Fruit fly (Drosophila melanogaster) whole organism, embryonic: ENCODE results near the gene CG7227.

Source experiments
- Atf6 ChIP-seq: fragments of 200-800 bp; sonication (Bioruptor generic); IDR thresholded peaks from 2 replicates; pipeline ENCODE4 v1.3.6; 2022; ENCODE audit warnings: missing biosample characterization, missing genetic modification characterization
- CG10209 ChIP-seq: fragments of 200-800 bp; sonication (Bioruptor generic); optimal IDR thresholded peaks from 3 replicates; lab custom pipeline; 2017; ENCODE audit warnings: missing biosample characterization, mild to moderate bottlenecking, missing genetic modification characterization, missing genetic modification reagents
- CG10274 ChIP-seq: fragments of 200-800 bp; sonication (Bioruptor generic); optimal IDR thresholded peaks from 3 replicates; lab custom pipeline; 2017; ENCODE audit warnings: missing biosample characterization, mild to moderate bottlenecking, missing genetic modification characterization
- CG10543 ChIP-seq: fragments of 200-800 bp; sonication (Bioruptor generic); optimal IDR thresholded peaks from 3 replicates; lab custom pipeline; 2017; ENCODE audit warnings: missing biosample characterization, mild to moderate bottlenecking, missing genetic modification characterization, moderate library complexity
- CG12155 ChIP-seq: fragments of 200-800 bp; sonication (Bioruptor generic); optimal IDR thresholded peaks from 3 replicates; lab custom pipeline; 2016; ENCODE audit warnings: missing biosample characterization, missing genetic modification characterization
- CG12659 ChIP-seq: fragments of 200-800 bp; sonication (Bioruptor generic); optimal IDR thresholded peaks from 3 replicates; lab custom pipeline; 2017; ENCODE audit warnings: mild to moderate bottlenecking, missing biosample characterization, missing genetic modification reagents, missing genetic modification characterization
- CG13624 ChIP-seq: fragments of 200-800 bp; sonication (Bioruptor generic); optimal IDR thresholded peaks from 2 replicates; lab custom pipeline; 2016; ENCODE audit warnings: missing biosample characterization, missing genetic modification characterization
- CG13775 ChIP-seq: fragments of 200-800 bp; sonication (Bioruptor generic); optimal IDR thresholded peaks from 3 replicates; lab custom pipeline; 2017; ENCODE audit warnings: missing biosample characterization, mild to moderate bottlenecking, missing genetic modification characterization
- CG14860 ChIP-seq: fragments of 200-800 bp; sonication (Bioruptor generic); IDR thresholded peaks from 3 replicates; pipeline ENCODE4 v1.3.6; 2022; ENCODE audit warnings: missing biosample characterization, missing genetic modification characterization; ENCODE audit not compliant: partially characterized antibody
- CG1529 ChIP-seq: fragments of 200-800 bp; sonication (Bioruptor generic); optimal IDR thresholded peaks from 3 replicates; lab custom pipeline; 2018; ENCODE audit warnings: missing biosample characterization, missing genetic modification characterization
- CG16863 ChIP-seq: fragments of 200-800 bp; sonication (Bioruptor generic); optimal IDR thresholded peaks from 3 replicates; lab custom pipeline; 2016; ENCODE audit warnings: missing biosample characterization, missing genetic modification characterization
- CG17361 ChIP-seq: fragments of 200-800 bp; sonication (Bioruptor generic); IDR thresholded peaks from 3 replicates; pipeline ENCODE4 v1.3.6; 2022; ENCODE audit warnings: missing biosample characterization, missing genetic modification characterization
- CG18599 ChIP-seq: fragments of 200-800 bp; sonication (Bioruptor generic); optimal IDR thresholded peaks from 3 replicates; lab custom pipeline; 2017; ENCODE audit warnings: missing biosample characterization, missing genetic modification characterization, mild to moderate bottlenecking, moderate library complexity, missing genetic modification reagents
- CG18619 ChIP-seq: fragments of 200-800 bp; sonication (Bioruptor generic); optimal IDR thresholded peaks from 3 replicates; lab custom pipeline; 2017; ENCODE audit warnings: missing biosample characterization, mild to moderate bottlenecking, missing genetic modification characterization
- CG2120 ChIP-seq: fragments of 200-800 bp; sonication (Bioruptor generic); optimal IDR thresholded peaks from 3 replicates; lab custom pipeline; 2016; ENCODE audit warnings: missing biosample characterization, missing genetic modification characterization
- CG2678 ChIP-seq: fragments of 200-800 bp; sonication (Bioruptor generic); optimal IDR thresholded peaks from 3 replicates; lab custom pipeline; 2019; ENCODE audit warnings: missing biosample characterization, mild to moderate bottlenecking, missing genetic modification characterization, moderate library complexity
- CG31224 ChIP-seq: fragments of 200-800 bp; sonication (Bioruptor generic); IDR thresholded peaks from 2 replicates; pipeline ENCODE4 v1.3.6; 2022; ENCODE audit warnings: missing biosample characterization, missing genetic modification characterization
- CG34224 ChIP-seq: fragments of 200-800 bp; sonication (Bioruptor generic); IDR thresholded peaks from 3 replicates; pipeline ENCODE4 v1.3.6; 2022; ENCODE audit warnings: missing biosample characterization, missing genetic modification characterization; ENCODE audit not compliant: partially characterized antibody
- CG34376 ChIP-seq: fragments of 200-800 bp; sonication (Bioruptor generic); optimal IDR thresholded peaks from 2 replicates; lab custom pipeline; 2018; ENCODE audit warnings: missing biosample characterization, mild to moderate bottlenecking, missing genetic modification characterization
- CG4282 ChIP-seq: fragments of 200-800 bp; sonication (Bioruptor generic); optimal IDR thresholded peaks from 2 replicates; lab custom pipeline; 2016; ENCODE audit warnings: missing biosample characterization, missing genetic modification characterization
- CG6765 ChIP-seq: fragments of 200-800 bp; sonication (Bioruptor generic); optimal IDR thresholded peaks from 3 replicates; lab custom pipeline; 2017; ENCODE audit warnings: missing biosample characterization, mild to moderate bottlenecking, missing genetic modification characterization
- CG6854 ChIP-seq: fragments of 200-800 bp; sonication (Bioruptor generic); optimal IDR thresholded peaks from 3 replicates; lab custom pipeline; 2017; ENCODE audit warnings: missing biosample characterization, mild to moderate bottlenecking, missing genetic modification characterization
- CG7928 ChIP-seq: fragments of 200-800 bp; sonication (Bioruptor generic); optimal IDR thresholded peaks from 2 replicates; lab custom pipeline; 2017; ENCODE audit warnings: missing biosample characterization, mild to moderate bottlenecking, missing genetic modification characterization
- CG9727 ChIP-seq: fragments of 200-800 bp; sonication (Bioruptor generic); optimal IDR thresholded peaks from 3 replicates; lab custom pipeline; 2017; ENCODE audit warnings: missing biosample characterization, mild to moderate bottlenecking, missing genetic modification characterization
- D19B ChIP-seq: fragments of 200-800 bp; sonication (Bioruptor generic); optimal IDR thresholded peaks from 2 replicates; lab custom pipeline; 2017; ENCODE audit warnings: missing biosample characterization, mild to moderate bottlenecking, missing genetic modification characterization
- Dbx ChIP-seq: fragments of 200-800 bp; sonication (Bioruptor generic); IDR thresholded peaks from 3 replicates; pipeline ENCODE4 v1.3.6; 2022; ENCODE audit warnings: missing biosample characterization, missing genetic modification characterization
- HHEX ChIP-seq: fragments of 200-800 bp; sonication (Bioruptor generic); optimal IDR thresholded peaks from 3 replicates; lab custom pipeline; 2017; ENCODE audit warnings: missing biosample characterization, mild to moderate bottlenecking, missing genetic modification characterization, missing genetic modification reagents
- Hr39 ChIP-seq: fragments of >200 bp; optimal IDR thresholded peaks from 2 replicates; lab custom pipeline; 2017
- Hr78 ChIP-seq, 2 experiments: fragments of 200-800 bp in 1 of 2; fragments of >200 bp in 1 of 2; sonication (Bioruptor generic) in 1 of 2; optimal IDR thresholded peaks; 2 replicates each; lab custom pipeline; 2017 to 2019; ENCODE audit warnings: missing biosample characterization in 2 of 2, missing genetic modification characterization in 2 of 2, mild to moderate bottlenecking in 1 of 2, moderate library complexity in 1 of 2
- Meics ChIP-seq: fragments of 200-800 bp; sonication (Bioruptor generic); optimal IDR thresholded peaks from 2 replicates; lab custom pipeline; 2017; ENCODE audit warnings: missing biosample characterization, mild to moderate bottlenecking, missing genetic modification characterization
- NFAT ChIP-seq: fragments of 200-800 bp; sonication (Bioruptor generic); IDR thresholded peaks from 2 replicates; pipeline ENCODE4 v1.3.6; 2022; ENCODE audit warnings: missing biosample characterization, missing genetic modification characterization
- NfI ChIP-seq: fragments of 200-800 bp; sonication (Bioruptor generic); optimal IDR thresholded peaks from 3 replicates; lab custom pipeline; 2018; ENCODE audit warnings: missing biosample characterization, mild to moderate bottlenecking, missing genetic modification characterization, moderate library complexity
- Poxn ChIP-seq: fragments of 200-800 bp; sonication (Bioruptor generic); IDR thresholded peaks from 2 replicates; pipeline ENCODE4 v1.3.6; 2022; ENCODE audit warnings: missing biosample characterization, missing genetic modification characterization
- Sry-δ ChIP-seq: fragments of 200-800 bp; sonication (Bioruptor generic); optimal IDR thresholded peaks from 2 replicates; lab custom pipeline; 2016; ENCODE audit warnings: missing biosample characterization, missing genetic modification characterization
- bcd ChIP-seq: fragments of 200-800 bp; sonication (Bioruptor generic); optimal IDR thresholded peaks from 2 replicates; lab custom pipeline; 2017; ENCODE audit warnings: missing biosample characterization, mild to moderate bottlenecking, missing genetic modification characterization
- caup ChIP-seq: fragments of 200-800 bp; sonication (Bioruptor generic); optimal IDR thresholded peaks from 3 replicates; lab custom pipeline; 2017; ENCODE audit warnings: missing biosample characterization, mild to moderate bottlenecking, missing genetic modification characterization, moderate library complexity; ENCODE audit not compliant: severe bottlenecking
- chinmo ChIP-seq: fragments of 200-800 bp; sonication (Bioruptor generic); IDR thresholded peaks from 4 replicates; pipeline ENCODE4 v1.3.6; 2022; ENCODE audit warnings: missing biosample characterization, missing genetic modification characterization; ENCODE audit not compliant: partially characterized antibody
- crp ChIP-seq, 2 experiments: fragments of 200-800 bp; sonication (Bioruptor generic); optimal IDR thresholded peaks; 2 replicates in 1 of 2; 3 replicates in 1 of 2; lab custom pipeline; 2017; ENCODE audit warnings: missing biosample characterization in 2 of 2, missing genetic modification characterization in 2 of 2, mild to moderate bottlenecking in 1 of 2, moderate library complexity in 1 of 2
- cwo ChIP-seq: fragments of 200-800 bp; sonication (Bioruptor generic); optimal IDR thresholded peaks from 3 replicates; lab custom pipeline; 2017; ENCODE audit warnings: missing biosample characterization, missing genetic modification characterization, mild to moderate bottlenecking, moderate library complexity, missing genetic modification reagents
- fu2 ChIP-seq: fragments of 200-800 bp; sonication (Bioruptor generic); optimal IDR thresholded peaks from 2 replicates; lab custom pipeline; 2016; ENCODE audit warnings: missing biosample characterization, missing genetic modification characterization
- hb ChIP-seq: fragments of 200-800 bp; sonication (Bioruptor generic); IDR thresholded peaks from 3 replicates; pipeline ENCODE4 v1.3.6; 2022; ENCODE audit warnings: missing biosample characterization, missing genetic modification characterization; ENCODE audit not compliant: partially characterized antibody
- ind ChIP-seq: fragments of 200-800 bp; sonication (Bioruptor generic); optimal IDR thresholded peaks from 3 replicates; lab custom pipeline; 2016; ENCODE audit warnings: missing biosample characterization, missing genetic modification characterization
- lbe ChIP-seq: fragments of 200-800 bp; sonication (Bioruptor generic); optimal IDR thresholded peaks from 2 replicates; lab custom pipeline; 2016; ENCODE audit warnings: missing biosample characterization, mild to moderate bottlenecking, missing genetic modification characterization
- nom ChIP-seq: fragments of 200-800 bp; sonication (Bioruptor generic); optimal IDR thresholded peaks from 2 replicates; lab custom pipeline; 2017; ENCODE audit warnings: missing biosample characterization, missing genetic modification characterization, mild to moderate bottlenecking, moderate library complexity, missing genetic modification reagents
- pho ChIP-seq: fragments of 200-800 bp; sonication (Bioruptor generic); optimal IDR thresholded peaks from 2 replicates; lab custom pipeline; 2016; ENCODE audit warnings: missing biosample characterization, missing genetic modification characterization
- scrt ChIP-seq: fragments of 200-800 bp; sonication (Bioruptor generic); optimal IDR thresholded peaks from 2 replicates; lab custom pipeline; 2018; ENCODE audit warnings: missing biosample characterization, mild to moderate bottlenecking, missing genetic modification characterization, moderate library complexity
- slbo ChIP-seq: fragments of 200-800 bp; sonication (Bioruptor generic); IDR thresholded peaks from 2 replicates; pipeline ENCODE4 v1.3.6; 2022; ENCODE audit warnings: missing biosample characterization, missing genetic modification characterization
- zfh2 ChIP-seq: fragments of 200-800 bp; sonication (Bioruptor generic); optimal IDR thresholded peaks from 2 replicates; lab custom pipeline; 2016; ENCODE audit warnings: missing biosample characterization, missing genetic modification characterization

Gene CG7227

DNA sequence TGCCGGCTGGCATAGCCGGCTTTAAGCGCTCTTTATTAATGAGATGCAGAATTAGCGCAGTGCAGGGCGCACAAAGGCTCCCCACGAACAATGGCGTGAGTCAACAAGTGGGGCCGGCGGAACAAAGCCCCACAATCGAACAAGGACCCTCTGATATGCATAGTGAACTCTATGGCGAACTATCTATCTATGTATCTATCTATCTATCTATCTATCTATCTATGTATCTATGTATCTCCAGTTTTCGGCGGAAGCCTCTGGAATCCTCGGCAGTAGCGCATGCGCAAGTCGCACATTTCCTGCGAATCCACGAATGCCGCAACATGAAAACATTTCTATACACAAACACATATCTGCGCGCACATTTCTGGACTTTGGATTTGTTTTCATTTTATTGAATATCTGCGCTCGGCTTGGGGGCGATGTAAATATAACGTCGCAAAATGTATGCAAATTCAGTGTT is 2.7 kb upstream of the CG7227 start (continued):
- TF ChIP-seq pho (GFP tag; lab: Kevin White, UChicago) (peak; percentile 70), Hr39 (lab: Kevin White, UChicago) (no peak), CG6765 (GFP tag; lab: Kevin White, UChicago) (peak; percentile 51), CG34376 (GFP tag; lab: Kevin White, UChicago) (peak; percentile 53), CG12155 (GFP tag; lab: Kevin White, UChicago) (peak; percentile 44), nom (GFP tag; lab: Kevin White, UChicago) (peak; percentile 98), ind (GFP tag; lab: Kevin White, UChicago) (peak; percentile 12), Poxn (GFP tag; lab: Robert Waterston, UW) (no peak), Hr78 (GFP tag; optimal IDR thresholded peaks at IDR 0.05; lab: Kevin White, UChicago) (no peak), CG18619 (peak; percentile 41), CG18599 (GFP tag; lab: Kevin White, UChicago) (peak; percentile 71), bcd (GFP tag; lab: Kevin White, UChicago) (peak; percentile 17), CG10543 (peak; percentile 25), CG13624 (GFP tag; lab: Kevin White, UChicago) (peak; percentile 50), CG10209 (peak; percentile 3), CG12659 (GFP tag; lab: Kevin White, UChicago) (peak; percentile 25), HHEX (GFP tag; lab: Kevin White, UChicago) (peak; percentile 9), CG17361 (GFP tag; lab: Robert Waterston, UW) (0 out of 3 replicates have a peak, but pooled peaks have one; percentile 23), cwo (peak; percentile 31), CG16863 (no peak), CG34224 (GFP tag; lab: Robert Waterston, UW) (0 out of 3 replicates have a peak, but pooled peaks have one; percentile 45), chinmo (GFP tag; lab: Robert Waterston, UW) (peak; percentile 77; the same call in 1 of the 4 replicates), crp (GFP tag; optimal IDR thresholded peaks at IDR 0.05; lab: Kevin White, UChicago) (no peak), CG2120 (GFP tag; lab: Kevin White, UChicago) (peak; percentile 79), CG2678 (peak; percentile 45), Meics (GFP tag; lab: Kevin White, UChicago) (peak; percentile 66), hb (GFP tag; lab: Robert Waterston, UW) (no peak), Dbx (GFP tag; lab: Robert Waterston, UW) (peak; percentile 69; the same call in 2 of the 3 replicates), Sry-δ (GFP tag; lab: Kevin White, UChicago) (no peak), CG14860 (GFP tag; lab: Robert Waterston, UW) (0 out of 3 replicates have a peak, but pooled peaks have one; percentile 7), fu2 (peak; percentile 13), lbe (GFP tag; lab: Kevin White, UChicago) (peak; percentile 82), CG4282 (GFP tag; lab: Kevin White, UChicago) (no peak), D19B (GFP tag; lab: Kevin White, UChicago) (peak; percentile 61), caup (GFP tag; lab: Kevin White, UChicago) (peak; percentile 25), slbo (GFP tag; lab: Robert Waterston, UW) (peak; percentile 74), CG6854 (GFP tag; lab: Kevin White, UChicago) (peak; percentile 4), scrt (peak; percentile 58), Atf6 (GFP tag; lab: Robert Waterston, UW) (peak; percentile 51; the same call in 1 of the 2 replicates), CG31224 (GFP tag; lab: Robert Waterston, UW) (0 out of 2 replicates have a peak, but pooled peaks have one; percentile 19), CG1529 (no peak), CG9727 (GFP tag; lab: Kevin White, UChicago) (peak; percentile 44), CG7928 (GFP tag; lab: Kevin White, UChicago) (peak; percentile 8), NfI (peak; percentile 34), zfh2 (GFP tag; lab: Kevin White, UChicago) (peak; percentile 75), CG10274 (GFP tag; lab: Kevin White, UChicago) (peak; percentile 97), NFAT (GFP tag; lab: Robert Waterston, UW) (peak; percentile 9; the same call in 1 of the 2 replicates), CG13775 (GFP tag; lab: Kevin White, UChicago) (peak; percentile 6)
